Fruit fly (Drosophila melanogaster) whole organism, embryonic: ENCODE results near the gene brat.

Experiments used
- Atf6 ChIP-seq: fragments of 200-800 bp; sonication (Bioruptor generic); IDR thresholded peaks from 2 replicates; pipeline ENCODE4 v1.3.6; 2022; ENCODE audit warnings: missing biosample characterization, missing genetic modification characterization
- CG10209 ChIP-seq: fragments of 200-800 bp; sonication (Bioruptor generic); optimal IDR thresholded peaks from 3 replicates; lab custom pipeline; 2017; ENCODE audit warnings: missing biosample characterization, mild to moderate bottlenecking, missing genetic modification characterization, missing genetic modification reagents
- CG10274 ChIP-seq: fragments of 200-800 bp; sonication (Bioruptor generic); optimal IDR thresholded peaks from 3 replicates; lab custom pipeline; 2017; ENCODE audit warnings: missing biosample characterization, mild to moderate bottlenecking, missing genetic modification characterization
- CG11695 ChIP-seq: fragments of 200-800 bp; sonication (Bioruptor generic); IDR thresholded peaks from 3 replicates; pipeline ENCODE4 v1.3.6; 2022; ENCODE audit warnings: missing biosample characterization, missing genetic modification characterization
- CG12236 ChIP-seq: fragments of 200-800 bp; sonication (Bioruptor generic); optimal IDR thresholded peaks from 2 replicates; lab custom pipeline; 2016; ENCODE audit warnings: missing biosample characterization, missing genetic modification characterization
- CG12942 ChIP-seq: fragments of 200-800 bp; sonication (Bioruptor generic); optimal IDR thresholded peaks from 3 replicates; lab custom pipeline; 2016; ENCODE audit warnings: missing biosample characterization, missing genetic modification characterization
- CG13424 ChIP-seq: fragments of 200-800 bp; sonication (Bioruptor generic); optimal IDR thresholded peaks from 2 replicates; lab custom pipeline; 2019; ENCODE audit warnings: missing biosample characterization, mild to moderate bottlenecking, missing genetic modification characterization, moderate library complexity
- CG15269 ChIP-seq: fragments of 200-800 bp; sonication (Bioruptor generic); optimal IDR thresholded peaks from 2 replicates; lab custom pipeline; 2018; ENCODE audit warnings: missing biosample characterization, mild to moderate bottlenecking, missing genetic modification characterization, moderate library complexity
- CG16813 ChIP-seq: fragments of 200-800 bp; sonication (Bioruptor generic); IDR thresholded peaks from 3 replicates; pipeline ENCODE4 v1.3.6; 2022; ENCODE audit warnings: missing biosample characterization, missing genetic modification characterization; ENCODE audit not compliant: partially characterized antibody
- CG17328 ChIP-seq: fragments of 200-800 bp; sonication (Bioruptor generic); IDR thresholded peaks from 2 replicates; pipeline ENCODE4 v1.3.6; 2022; ENCODE audit warnings: missing biosample characterization, missing genetic modification characterization
- CG17568 ChIP-seq: fragments of 200-800 bp; sonication (Bioruptor generic); optimal IDR thresholded peaks from 2 replicates; lab custom pipeline; 2018; ENCODE audit warnings: missing biosample characterization, mild to moderate bottlenecking, missing genetic modification characterization, moderate library complexity
- CG18476 ChIP-seq: fragments of 200-800 bp; sonication (Bioruptor generic); optimal IDR thresholded peaks from 2 replicates; lab custom pipeline; 2016; ENCODE audit warnings: missing biosample characterization, mild to moderate bottlenecking, missing genetic modification characterization
- CG31365 ChIP-seq: fragments of 200-800 bp; sonication (Bioruptor generic); optimal IDR thresholded peaks from 2 replicates; lab custom pipeline; 2018; ENCODE audit warnings: missing biosample characterization, mild to moderate bottlenecking, missing genetic modification characterization
- CG34224 ChIP-seq: fragments of 200-800 bp; sonication (Bioruptor generic); IDR thresholded peaks from 3 replicates; pipeline ENCODE4 v1.3.6; 2022; ENCODE audit warnings: missing biosample characterization, missing genetic modification characterization; ENCODE audit not compliant: partially characterized antibody
- CG4360 ChIP-seq: fragments of 200-800 bp; sonication (Bioruptor generic); IDR thresholded peaks from 2 replicates; pipeline ENCODE4 v1.3.6; 2022; ENCODE audit warnings: missing biosample characterization, missing genetic modification characterization
- CG4707 ChIP-seq: fragments of 200-800 bp; sonication (Bioruptor generic); optimal IDR thresholded peaks from 2 replicates; lab custom pipeline; 2018; ENCODE audit warnings: missing biosample characterization, mild to moderate bottlenecking, missing genetic modification characterization, moderate library complexity
- CG7271 ChIP-seq: fragments of 200-800 bp; sonication (Bioruptor generic); optimal IDR thresholded peaks from 2 replicates; lab custom pipeline; 2018; ENCODE audit warnings: missing biosample characterization, mild to moderate bottlenecking, missing genetic modification characterization, moderate library complexity
- CG7928 ChIP-seq: fragments of 200-800 bp; sonication (Bioruptor generic); optimal IDR thresholded peaks from 2 replicates; lab custom pipeline; 2017; ENCODE audit warnings: missing biosample characterization, mild to moderate bottlenecking, missing genetic modification characterization
- CG8089 ChIP-seq: fragments of 200-800 bp; sonication (Bioruptor generic); optimal IDR thresholded peaks from 3 replicates; lab custom pipeline; 2016; ENCODE audit warnings: missing biosample characterization, missing genetic modification characterization
- CG9437 ChIP-seq: fragments of 200-800 bp; sonication (Bioruptor generic); optimal IDR thresholded peaks from 2 replicates; lab custom pipeline; 2018; ENCODE audit warnings: missing biosample characterization, mild to moderate bottlenecking, missing genetic modification characterization
- CG9876 ChIP-seq: fragments of 200-800 bp; sonication (Bioruptor generic); optimal IDR thresholded peaks from 2 replicates; lab custom pipeline; 2016; ENCODE audit warnings: missing biosample characterization, missing genetic modification characterization
- CkIIα-i1 ChIP-seq: fragments of 200-800 bp; sonication (Bioruptor generic); IDR thresholded peaks from 2 replicates; pipeline ENCODE4 v1.3.6; 2022; ENCODE audit warnings: missing biosample characterization, missing genetic modification characterization
- D ChIP-seq, 2 experiments: fragments of 200-800 bp in 1 of 2; fragments of >200 bp in 1 of 2; sonication (Bioruptor generic) in 1 of 2; optimal IDR thresholded peaks; 2 replicates in 1 of 2; 3 replicates in 1 of 2; lab custom pipeline; 2017; ENCODE audit warnings: mild to moderate bottlenecking in 1 of 2, missing biosample characterization in 1 of 2, missing genetic modification characterization in 1 of 2, missing genetic modification reagents in 1 of 2
- Dbx ChIP-seq: fragments of 200-800 bp; sonication (Bioruptor generic); IDR thresholded peaks from 3 replicates; pipeline ENCODE4 v1.3.6; 2022; ENCODE audit warnings: missing biosample characterization, missing genetic modification characterization
- E2f2 ChIP-seq: fragments of 200-800 bp; sonication (Bioruptor generic); IDR thresholded peaks from 2 replicates; pipeline ENCODE4 v1.3.6; 2022; ENCODE audit warnings: missing biosample characterization, missing genetic modification characterization
- Fer2 ChIP-seq: fragments of 200-800 bp; sonication (Bioruptor generic); optimal IDR thresholded peaks from 2 replicates; lab custom pipeline; 2018; ENCODE audit warnings: missing biosample characterization, mild to moderate bottlenecking, missing genetic modification characterization, moderate library complexity
- HLH54F ChIP-seq: fragments of 200-800 bp; sonication (Bioruptor generic); optimal IDR thresholded peaks from 3 replicates; lab custom pipeline; 2016; ENCODE audit warnings: missing biosample characterization, missing genetic modification characterization
- Hr51 ChIP-seq, 2 experiments: fragments of 200-800 bp; sonication (Bioruptor generic); optimal IDR thresholded peaks; 2 replicates in 1 of 2; 3 replicates in 1 of 2; lab custom pipeline; 2016 to 2018; ENCODE audit warnings: missing biosample characterization in 2 of 2, missing genetic modification characterization in 2 of 2, mild to moderate bottlenecking in 1 of 2, moderate library complexity in 1 of 2
- Lim3 ChIP-seq: fragments of 200-800 bp; sonication (Bioruptor generic); IDR thresholded peaks from 2 replicates; pipeline ENCODE4 v1.3.6; 2022; ENCODE audit warnings: missing biosample characterization, missing genetic modification characterization
- Mad ChIP-seq: fragments of 200-800 bp; sonication (Bioruptor generic); optimal IDR thresholded peaks from 2 replicates; lab custom pipeline; 2016; ENCODE audit warnings: missing biosample characterization, missing genetic modification characterization
- NFAT ChIP-seq: fragments of 200-800 bp; sonication (Bioruptor generic); IDR thresholded peaks from 2 replicates; pipeline ENCODE4 v1.3.6; 2022; ENCODE audit warnings: missing biosample characterization, missing genetic modification characterization
- Pdp1 ChIP-seq, 2 experiments: fragments of 200-800 bp; sonication (Bioruptor generic); optimal IDR thresholded peaks; 3 replicates each; lab custom pipeline; 2016; ENCODE audit warnings: missing biosample characterization in 2 of 2, missing genetic modification characterization in 2 of 2, mild to moderate bottlenecking in 1 of 2, moderate library complexity in 1 of 2
- Ravus ChIP-seq: fragments of 200-800 bp; sonication (Bioruptor generic); IDR thresholded peaks from 2 replicates; pipeline ENCODE4 v1.3.6; 2022; ENCODE audit warnings: missing biosample characterization, missing genetic modification characterization
- Rx ChIP-seq: fragments of 200-800 bp; sonication (Bioruptor generic); IDR thresholded peaks from 2 replicates; pipeline ENCODE4 v1.3.6; 2022; ENCODE audit warnings: missing biosample characterization, missing genetic modification characterization
- Side ChIP-seq: fragments of 200-800 bp; sonication (Bioruptor generic); optimal IDR thresholded peaks from 2 replicates; lab custom pipeline; 2016; ENCODE audit warnings: missing biosample characterization, missing genetic modification characterization
- Sry-δ ChIP-seq: fragments of 200-800 bp; sonication (Bioruptor generic); optimal IDR thresholded peaks from 2 replicates; lab custom pipeline; 2016; ENCODE audit warnings: missing biosample characterization, missing genetic modification characterization
- Usf ChIP-seq: fragments of 200-800 bp; sonication (Bioruptor generic); optimal IDR thresholded peaks from 2 replicates; lab custom pipeline; 2017; ENCODE audit warnings: missing genotype, missing biosample characterization, missing genetic modification characterization
- ap ChIP-seq: fragments of 200-800 bp; sonication (Bioruptor generic); IDR thresholded peaks from 2 replicates; pipeline ENCODE4 v1.3.6; 2022; ENCODE audit warnings: missing biosample characterization, missing genetic modification characterization
- ase ChIP-seq: fragments of 200-800 bp; sonication (Bioruptor generic); IDR thresholded peaks from 3 replicates; pipeline ENCODE4 v1.3.6; 2022; ENCODE audit warnings: missing biosample characterization, missing genetic modification characterization
- caup ChIP-seq: fragments of 200-800 bp; sonication (Bioruptor generic); optimal IDR thresholded peaks from 3 replicates; lab custom pipeline; 2017; ENCODE audit warnings: missing biosample characterization, mild to moderate bottlenecking, missing genetic modification characterization, moderate library complexity; ENCODE audit not compliant: severe bottlenecking
- chm ChIP-seq: fragments of 200-800 bp; sonication (Bioruptor generic); IDR thresholded peaks from 2 replicates; pipeline ENCODE4 v1.3.6; 2022; ENCODE audit warnings: missing biosample characterization, missing genetic modification characterization
- disco-r ChIP-seq: fragments of 200-800 bp; sonication (Bioruptor generic); optimal IDR thresholded peaks from 2 replicates; lab custom pipeline; 2016; ENCODE audit warnings: missing biosample characterization, missing genetic modification characterization
- fd96Cb ChIP-seq: fragments of 200-800 bp; sonication (Bioruptor generic); optimal IDR thresholded peaks from 2 replicates; lab custom pipeline; 2018; ENCODE audit warnings: missing biosample characterization, mild to moderate bottlenecking, missing genetic modification characterization, moderate library complexity
- fu2 ChIP-seq: fragments of 200-800 bp; sonication (Bioruptor generic); optimal IDR thresholded peaks from 2 replicates; lab custom pipeline; 2016; ENCODE audit warnings: missing biosample characterization, missing genetic modification characterization
- gce ChIP-seq: fragments of 200-800 bp; sonication (Bioruptor generic); IDR thresholded peaks from 3 replicates; pipeline ENCODE4 v1.3.6; 2022; ENCODE audit warnings: missing biosample characterization, missing genetic modification characterization
- klu ChIP-seq: fragments of 200-800 bp; sonication (Bioruptor generic); IDR thresholded peaks from 2 replicates; pipeline ENCODE4 v1.3.6; 2022; ENCODE audit warnings: missing biosample characterization, missing genetic modification characterization
- mirr ChIP-seq: fragments of 200-800 bp; sonication (Bioruptor generic); optimal IDR thresholded peaks from 3 replicates; lab custom pipeline; 2018; ENCODE audit warnings: missing biosample characterization, mild to moderate bottlenecking, missing genetic modification characterization
- sima ChIP-seq: fragments of 200-800 bp; sonication (Bioruptor generic); optimal IDR thresholded peaks from 2 replicates; lab custom pipeline; 2016; ENCODE audit warnings: missing biosample characterization, missing genetic modification characterization
- slp2 ChIP-seq: fragments of 200-800 bp; sonication (Bioruptor generic); optimal IDR thresholded peaks from 2 replicates; lab custom pipeline; 2016; ENCODE audit warnings: missing biosample characterization, missing genetic modification characterization
- trh ChIP-seq: fragments of 200-800 bp; sonication (Bioruptor generic); optimal IDR thresholded peaks from 2 replicates; lab custom pipeline; 2016; ENCODE audit warnings: missing biosample characterization, missing genetic modification characterization
- tx ChIP-seq: fragments of 200-800 bp; sonication (Bioruptor generic); optimal IDR thresholded peaks from 2 replicates; lab custom pipeline; 2016; ENCODE audit warnings: missing biosample characterization, missing genetic modification characterization
- yki ChIP-seq: fragments of >200 bp; optimal IDR thresholded peaks from 3 replicates; lab custom pipeline; 2018

Gene brat

dm6 chr2L:19126888-19127287, 6.7 kb upstream of the brat start (continued):
- TF ChIP-seq CG31365 (no peak), CG4707 (no peak), Side (GFP tag; lab: Kevin White, UChicago) (no peak), CG7928 (GFP tag; lab: Kevin White, UChicago) (no peak), disco-r (GFP tag; lab: Kevin White, UChicago) (no peak), Dbx (GFP tag; lab: Robert Waterston, UW) (0 out of 3 replicates have a peak, but pooled peaks have one; percentile 44), CG17568 (GFP tag; lab: Kevin White, UChicago) (no peak), CG16813 (no peak), CG9437 (GFP tag; lab: Kevin White, UChicago) (no peak), CG15269 (tag; lab: Kevin White, UChicago) (peak; percentile 78), CG34224 (GFP tag; lab: Robert Waterston, UW) (0 out of 3 replicates have a peak, but pooled peaks have one; percentile 21), Rx (GFP tag; lab: Robert Waterston, UW) (no peak), CG7271 (tag; lab: Kevin White, UChicago) (no peak), CG17328 (GFP tag; lab: Robert Waterston, UW) (no peak), CG9876 (GFP tag; lab: Kevin White, UChicago) (no peak), CG13424 (peak; percentile 87), slp2 (no peak), NFAT (GFP tag; lab: Robert Waterston, UW) (no peak), Mad (GFP tag; lab: Kevin White, UChicago) (no peak), tx (no peak), CG10209 (GFP tag; lab: Kevin White, UChicago) (peak; percentile 56), CkIIα-i1 (GFP tag; lab: Robert Waterston, UW) (no peak), HLH54F (GFP tag; lab: Kevin White, UChicago) (no peak), Hr51 (GFP tag; optimal IDR thresholded peaks at IDR 0.05; lab: Kevin White, UChicago) (no peak), CG18476 (GFP tag; lab: Kevin White, UChicago) (no peak), Pdp1 (GFP tag; optimal IDR thresholded peaks at IDR 0.05; lab: Kevin White, UChicago) (no peak), CG8089 (GFP tag; lab: Kevin White, UChicago) (no peak), CG12236 (no peak), fd96Cb (peak; percentile 30), Sry-δ (GFP tag; lab: Kevin White, UChicago) (no peak), yki (lab: Kevin White, UChicago) (no peak), ap (GFP tag; lab: Robert Waterston, UW) (no peak), CG12942 (GFP tag; lab: Kevin White, UChicago) (peak; percentile 43), chm (GFP tag; lab: Robert Waterston, UW) (no peak), fu2 (GFP tag; lab: Kevin White, UChicago) (no peak), CG11695 (no peak), trh (no peak), Atf6 (no peak), sima (no peak), caup (GFP tag; lab: Kevin White, UChicago) (peak; percentile 58), CG10274 (GFP tag; lab: Kevin White, UChicago) (no peak), Lim3 (GFP tag; lab: Robert Waterston, UW) (no peak), Fer2 (peak; percentile 66), gce (GFP tag; lab: Robert Waterston, UW) (no peak), E2f2 (GFP tag; lab: Robert Waterston, UW) (peak; percentile 67), ase (GFP tag; lab: Robert Waterston, UW) (no peak), Usf (peak; percentile 35), klu (GFP tag; lab: Robert Waterston, UW) (no peak; the same call in 1 of the 2 replicates), mirr (no peak), D (optimal IDR thresholded peaks at IDR 0.05; lab: Kevin White, UChicago) (no peak), D (GFP tag; optimal IDR thresholded peaks at IDR 0.05; lab: Kevin White, UChicago) (no peak), CG4360 (GFP tag; lab: Robert Waterston, UW) (no peak), Ravus (GFP tag; lab: Robert Waterston, UW) (no peak)
